Worm (Caenorhabditis elegans) whole organism, midembryonic: ENCODE data around the gene W05H9.2.

Experiments used
- klf-2 ChIP-seq: fragments of 200-800 bp; sonication (Bioruptor generic); conservative IDR thresholded peaks from 2 replicates; pipeline ENCODE4 v1.3.6; 2022; ENCODE audit warnings: missing genetic modification reagents, missing genetic modification characterization, missing compliant biosample characterization
- ref-1 ChIP-seq: fragments of 200-800 bp; sonication (Bioruptor generic); conservative IDR thresholded peaks from 2 replicates; pipeline ENCODE4 v1.3.6; 2022; ENCODE audit warnings: missing genetic modification reagents, missing genetic modification characterization, missing compliant biosample characterization
- tab-1 ChIP-seq: fragments of 200-800 bp; sonication (Bioruptor generic); IDR thresholded peaks from 2 replicates; pipeline ENCODE4 v1.3.6; 2022; ENCODE audit warnings: missing genetic modification characterization, missing compliant biosample characterization
- ztf-23 ChIP-seq: fragments of 200-800 bp; sonication (Bioruptor generic); IDR thresholded peaks from 2 replicates; pipeline ENCODE4 v1.3.6; 2022; ENCODE audit warnings: missing genetic modification reagents, missing genetic modification characterization, missing compliant biosample characterization

DNA sequence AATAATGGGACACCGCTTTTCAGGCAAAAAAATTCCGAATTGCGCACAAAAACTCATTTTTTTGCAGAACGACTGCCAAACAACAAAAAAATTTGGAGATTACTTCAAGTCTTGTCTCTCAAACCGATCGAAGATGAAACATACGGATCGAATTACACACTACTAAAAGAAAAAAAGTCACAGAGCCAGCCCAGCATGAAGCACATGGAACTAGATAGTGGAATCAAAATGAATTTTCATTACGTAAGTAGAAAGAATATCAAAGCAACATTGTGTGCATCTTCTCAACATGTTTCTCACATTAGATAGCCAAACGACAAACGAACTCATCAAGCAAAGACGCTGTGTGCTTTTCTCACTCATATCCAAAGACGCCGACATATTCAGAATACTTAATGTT lies 45.7 kb upstream of the W05H9.2 start:
- TF ChIP-seq klf-2 (no peak), tab-1 (GFP tag; lab: Robert Waterston, UW) (no peak), ref-1 (GFP tag; lab: Robert Waterston, UW) (no peak), ztf-23 (GFP tag; lab: Robert Waterston, UW) (no peak)
